Worm (Caenorhabditis elegans) whole organism, midembryonic: ENCODE data around the gene ncr-2.

Experiments
- T22C8.4 ChIP-seq: fragments of 200-800 bp; sonication (Bioruptor generic); IDR thresholded peaks from 2 replicates; pipeline ENCODE4 v1.3.6; 2022; ENCODE audit warnings: missing genetic modification characterization, missing compliant biosample characterization
- cog-1 ChIP-seq: sonication (generic microtip); optimal IDR thresholded peaks from 2 replicates; lab custom pipeline; 2016; ENCODE audit warnings: missing genetic modification characterization, missing compliant biosample characterization
- klf-2 ChIP-seq: fragments of 200-800 bp; sonication (Bioruptor generic); conservative IDR thresholded peaks from 2 replicates; pipeline ENCODE4 v1.3.6; 2022; ENCODE audit warnings: missing genetic modification reagents, missing genetic modification characterization, missing compliant biosample characterization
- med-1 ChIP-seq: sonication (generic microtip); optimal IDR thresholded peaks from 2 replicates; lab custom pipeline; 2017; ENCODE audit warnings: missing genetic modification characterization, mild to moderate bottlenecking, missing compliant biosample characterization, antibody characterized with exemption, missing genetic modification reagents; ENCODE audit not compliant: insufficient read depth
- ref-1 ChIP-seq: fragments of 200-800 bp; sonication (Bioruptor generic); conservative IDR thresholded peaks from 2 replicates; pipeline ENCODE4 v1.3.6; 2022; ENCODE audit warnings: missing genetic modification reagents, missing genetic modification characterization, missing compliant biosample characterization
- tab-1 ChIP-seq: fragments of 200-800 bp; sonication (Bioruptor generic); IDR thresholded peaks from 2 replicates; pipeline ENCODE4 v1.3.6; 2022; ENCODE audit warnings: missing genetic modification characterization, missing compliant biosample characterization
- ztf-23 ChIP-seq: fragments of 200-800 bp; sonication (Bioruptor generic); IDR thresholded peaks from 2 replicates; pipeline ENCODE4 v1.3.6; 2022; ENCODE audit warnings: missing genetic modification reagents, missing genetic modification characterization, missing compliant biosample characterization
- ztf-29 ChIP-seq: fragments of 200-800 bp; sonication (Bioruptor generic); IDR thresholded peaks from 2 replicates; pipeline ENCODE4 v1.3.6; 2022; ENCODE audit warnings: missing genetic modification reagents, missing genetic modification characterization, missing compliant biosample characterization

- TF ChIP-seq ref-1 (GFP tag; lab: Robert Waterston, UW) (no peak), klf-2 (GFP tag; lab: Robert Waterston, UW) (no peak), ztf-23 (GFP tag; lab: Robert Waterston, UW) (no peak), med-1 (GFP tag; lab: Kevin White, UChicago) (no peak), tab-1 (no peak), ztf-29 (GFP tag; lab: Robert Waterston, UW) (no peak), T22C8.4 (no peak), cog-1 (no peak)
Observed at ce11 chrIII:8216224-8216623, 41.9 kb upstream of the ncr-2 start, which contains the start of gene unc-86.
